Fruit fly (Drosophila melanogaster): Measurements from ENCODE around the gene Gbeta5.

Gene Gbeta5

DNA sequence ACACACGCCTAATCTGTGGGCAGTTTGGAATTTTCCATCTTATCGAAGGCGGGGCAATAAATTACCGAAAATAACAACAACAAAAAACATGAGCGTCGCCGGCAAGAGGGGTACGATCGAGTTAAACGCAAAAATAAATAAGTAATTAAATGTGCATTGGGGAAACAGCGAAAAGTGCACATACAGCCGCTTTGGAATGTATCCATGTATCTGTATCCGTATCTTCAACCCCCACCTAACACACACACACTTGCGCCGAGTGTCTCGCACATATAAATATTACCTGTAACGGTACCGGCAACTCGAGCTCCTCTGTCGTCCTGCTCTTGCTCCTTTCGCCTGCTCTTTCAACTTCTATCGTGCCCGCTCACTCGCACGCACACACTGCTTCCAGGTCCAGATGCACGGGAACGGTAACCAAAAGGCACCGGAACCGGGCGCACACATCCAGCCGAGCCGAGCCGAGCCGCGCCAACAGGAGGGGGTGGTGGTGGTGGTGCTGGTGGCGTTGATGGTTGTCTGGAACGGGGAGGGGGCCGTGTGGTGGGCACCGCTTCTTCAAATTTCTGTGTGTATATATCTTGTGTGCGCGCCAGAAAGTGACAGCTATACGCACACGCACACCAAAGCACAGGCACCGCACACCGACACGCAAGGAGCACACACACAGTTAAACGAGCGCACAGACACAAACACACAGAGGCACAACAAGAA, 10.6 kb downstream of the Gbeta5 start (continued):
- TF ChIP-seq NfI (GFP tag; optimal IDR thresholded peaks at IDR 0.05) (no peak), pb (GFP tag; optimal IDR thresholded peaks at IDR 0.05) (no peak), sim (GFP tag; IDR thresholded peaks at IDR 0.05) (no peak), psq (GFP tag; optimal IDR thresholded peaks at IDR 0.05) (no peak), CG1529 (GFP tag; optimal IDR thresholded peaks at IDR 0.05) (no peak), CG7928 (GFP tag; optimal IDR thresholded peaks at IDR 0.05) (no peak), CG10209 (GFP tag; optimal IDR thresholded peaks at IDR 0.05) (peak; percentile 22), repo (GFP tag; optimal IDR thresholded peaks at IDR 0.05) (no peak), MESR4 (GFP tag; optimal IDR thresholded peaks at IDR 0.05) (peak; percentile 69), CG13123 (GFP tag; optimal IDR thresholded peaks at IDR 0.05) (no peak), Hmr (GFP tag; optimal IDR thresholded peaks at IDR 0.05) (peak; percentile 29), mirr (GFP tag; optimal IDR thresholded peaks at IDR 0.05) (peak; percentile 3), HLH3B (GFP tag; IDR thresholded peaks at IDR 0.05) (no peak), hb (GFP tag; IDR thresholded peaks at IDR 0.05; ENCODE audit: partially characterized antibody) (no peak), Nf-YC (tag; optimal IDR thresholded peaks at IDR 0.05) (peak; percentile 30), CG12104 (GFP tag; optimal IDR thresholded peaks at IDR 0.05) (no peak), zf30C (GFP tag; optimal IDR thresholded peaks at IDR 0.05) (no peak), D (optimal IDR thresholded peaks at IDR 0.05) (no peak), D (GFP tag; optimal IDR thresholded peaks at IDR 0.05) (no peak), ERR (GFP tag; optimal IDR thresholded peaks at IDR 0.05) (no peak), CG7372 (GFP tag; IDR thresholded peaks at IDR 0.05) (no peak), CG42726 (GFP tag; IDR thresholded peaks at IDR 0.05; ENCODE audit: partially characterized antibody) (no peak), MTF-1 (GFP tag; optimal IDR thresholded peaks at IDR 0.05; ENCODE audit: borderline replicate concordance) (no peak), CG7357 (GFP tag; IDR thresholded peaks at IDR 0.05) (no peak), al (GFP tag; IDR thresholded peaks at IDR 0.05) (no peak), B-H1 (GFP tag; IDR thresholded peaks at IDR 0.05) (no peak), CG10274 (GFP tag; optimal IDR thresholded peaks at IDR 0.05) (no peak), CG13296 (GFP tag; optimal IDR thresholded peaks at IDR 0.05) (no peak), lab (GFP tag; optimal IDR thresholded peaks at IDR 0.05) (peak; percentile 60), CG17361 (GFP tag; IDR thresholded peaks at IDR 0.05) (peak; percentile 31; the same call in 1 of the 3 replicates), CG12236 (GFP tag; optimal IDR thresholded peaks at IDR 0.05) (no peak), CG1792 (GFP tag; optimal IDR thresholded peaks at IDR 0.05) (no peak), CG4282 (GFP tag; optimal IDR thresholded peaks at IDR 0.05) (no peak), Ravus (GFP tag; IDR thresholded peaks at IDR 0.05) (no peak), shn (GFP tag; optimal IDR thresholded peaks at IDR 0.05) (peak; percentile 18)

- TF ChIP-seq CG9817 (tag; optimal IDR thresholded peaks at IDR 0.05), result no peak
- peak; percentile 28 for TF ChIP-seq CG17802 (tag; optimal IDR thresholded peaks at IDR 0.05)
- peak; percentile 2 for TF ChIP-seq sug (tag; optimal IDR thresholded peaks at IDR 0.05)
- peak; percentile 92 for TF ChIP-seq pfk (GFP tag; optimal IDR thresholded peaks at IDR 0.05)
- no peak for TF ChIP-seq Elba2 (GFP tag; optimal IDR thresholded peaks at IDR 0.05)
- peak; percentile 73 for TF ChIP-seq exex (tag; optimal IDR thresholded peaks at IDR 0.05)
- peak; percentile 42 for TF ChIP-seq Vsx1 (GFP tag; optimal IDR thresholded peaks at IDR 0.05)
Observed at dm6 chrX:8140707-8141106, 11.4 kb downstream of the Gbeta5 start.

Measured in whole organism, embryonic.